Worm (Caenorhabditis elegans) whole organism, early embryonic: ENCODE measurements around the gene oac-50.

Experiments
- F13C5.2 ChIP-seq: sonication (generic microtip); optimal IDR thresholded peaks from 2 replicates; lab custom pipeline; 2017; ENCODE audit warnings: mild to moderate bottlenecking, missing genetic modification characterization, inconsistent platforms, missing compliant biosample characterization
- aly-1 ChIP-seq: sonication (generic microtip); optimal IDR thresholded peaks from 2 replicates; lab custom pipeline; 2016; ENCODE audit warnings: missing genetic modification characterization, missing compliant biosample characterization
- ama-1 ChIP-seq: fragments of 150-350 bp; optimal IDR thresholded peaks from 2 replicates; lab custom pipeline; 2014
- ceh-36 ChIP-seq: sonication (generic microtip); optimal IDR thresholded peaks from 2 replicates; lab custom pipeline; 2016; ENCODE audit warnings: missing genetic modification characterization, inconsistent platforms, missing compliant biosample characterization
- flt-1 ChIP-seq: fragments of 200-800 bp; sonication (Bioruptor generic); IDR thresholded peaks from 2 replicates; pipeline ENCODE4 v1.3.6; 2022; ENCODE audit warnings: missing genetic modification characterization, missing compliant biosample characterization
- tbx-11 ChIP-seq: fragments of 200-800 bp; sonication (Bioruptor generic); IDR thresholded peaks from 2 replicates; pipeline ENCODE4 v1.3.6; 2022; ENCODE audit warnings: missing genetic modification characterization, missing compliant biosample characterization

ce11 chrV:9049271-9049670 is 24.1 kb downstream of the oac-50 start:
- no peak for TF ChIP-seq flt-1 (GFP tag; lab: Robert Waterston, UW)
- TF ChIP-seq ama-1: no peak
- TF ChIP-seq aly-1: no peak
- no peak for TF ChIP-seq ceh-36 (tag; lab: Kevin White, UChicago)
- TF ChIP-seq F13C5.2 (tag; lab: Kevin White, UChicago): no peak
- no peak for TF ChIP-seq tbx-11 (GFP tag; lab: Robert Waterston, UW)
